Worm (Caenorhabditis elegans): ENCODE measurements around the gene his-24.

- TF ChIP-seq tab-1 (GFP tag; IDR thresholded peaks at IDR 0.05) = no peak
- TF ChIP-seq ztf-29 (GFP tag; IDR thresholded peaks at IDR 0.05) = no peak
- no peak for TF ChIP-seq med-1 (GFP tag; optimal IDR thresholded peaks at IDR 0.05; ENCODE audit: insufficient read depth)
- TF ChIP-seq flt-1 (GFP tag; IDR thresholded peaks at IDR 0.05) = no peak
- no peak for TF ChIP-seq ztf-23 (GFP tag; IDR thresholded peaks at IDR 0.05)
- TF ChIP-seq cog-1 (tag; optimal IDR thresholded peaks at IDR 0.05) = no peak
- no peak for TF ChIP-seq ref-1 (GFP tag; conservative IDR thresholded peaks at IDR 0.05)
- TF ChIP-seq klf-2 (GFP tag; conservative IDR thresholded peaks at IDR 0.05) = no peak
These were observed 5.2 kb downstream of the his-24 start for ce11 chrX:14495075-14495474.

Measured in whole organism, midembryonic.